Worm (Caenorhabditis elegans): Measurements from ENCODE around the gene T04C12.8.

- no peak for TF ChIP-seq him-1 (tag; optimal IDR thresholded peaks at IDR 0.05)
- TF ChIP-seq W03F9.2 (tag; optimal IDR thresholded peaks at IDR 0.05): no peak
These were observed 6.3 kb upstream of the T04C12.8 start for ce11 chrV:11075209-11076027.

Data from whole organism, L4/young adult.